Worm (Caenorhabditis elegans) whole organism, mixed stage, embryonic: ENCODE measurements around the gene Y37H2A.1.

Experiments used
- M03D4.4 ChIP-seq: sonication (generic microtip); optimal IDR thresholded peaks from 2 replicates; lab custom pipeline; 2017; ENCODE audit warnings: mild to moderate bottlenecking, missing genetic modification characterization, missing compliant biosample characterization
- bed-3 ChIP-seq: fragments of 200-800 bp; sonication (Bioruptor generic); optimal IDR thresholded peaks from 3 replicates; lab custom pipeline; 2018; ENCODE audit warnings: mild to moderate bottlenecking, missing genetic modification characterization, moderate library complexity, missing compliant biosample characterization
- ceh-83 ChIP-seq: fragments of 200-800 bp; sonication (Bioruptor generic); optimal IDR thresholded peaks from 2 replicates; lab custom pipeline; 2018; ENCODE audit warnings: mild to moderate bottlenecking, missing genetic modification characterization, missing compliant biosample characterization
- elt-3 ChIP-seq: fragments of 150-350 bp; optimal IDR thresholded peaks from 2 replicates; lab custom pipeline; 2014; ENCODE audit warnings: missing biosample characterization, missing genetic modification characterization
- mep-1 ChIP-seq: fragments of 150-350 bp; optimal IDR thresholded peaks from 2 replicates; lab custom pipeline; 2017; ENCODE audit warnings: missing biosample characterization, missing genetic modification reagents, missing genetic modification characterization, inconsistent platforms
- nhr-12 ChIP-seq: fragments of 150-350 bp; optimal IDR thresholded peaks from 2 replicates; lab custom pipeline; 2014; ENCODE audit warnings: missing biosample characterization, missing genetic modification characterization
- nhr-28 ChIP-seq: fragments of 150-350 bp; optimal IDR thresholded peaks from 2 replicates; lab custom pipeline; 2014; ENCODE audit warnings: missing biosample characterization, missing genetic modification characterization
- unc-39 ChIP-seq: fragments of 150-350 bp; optimal IDR thresholded peaks from 2 replicates; lab custom pipeline; 2014; ENCODE audit warnings: missing biosample characterization, missing genetic modification characterization
- unc-62 ChIP-seq: fragments of 150-350 bp; optimal IDR thresholded peaks from 2 replicates; lab custom pipeline; 2014; ENCODE audit warnings: missing biosample characterization, missing genetic modification reagents, missing genetic modification characterization
- ztf-11 ChIP-seq: fragments of 150-350 bp; optimal IDR thresholded peaks from 2 replicates; lab custom pipeline; 2014; ENCODE audit warnings: missing biosample characterization, missing genetic modification characterization

ce11 chrV:18106055-18106454, 2.0 kb upstream of the Y37H2A.1 start:
- TF ChIP-seq ceh-83 (GFP tag; lab: Kevin White, UChicago) (no peak), unc-62 (GFP tag; lab: Kevin White, UChicago) (no peak), nhr-28 (no peak), nhr-12 (tag; lab: Kevin White, UChicago) (no peak), elt-3 (no peak), bed-3 (no peak), M03D4.4 (no peak), ztf-11 (tag; lab: Kevin White, UChicago) (no peak), unc-39 (tag; lab: Kevin White, UChicago) (no peak), mep-1 (no peak)
